Worm (Caenorhabditis elegans) whole organism, young adult: ENCODE data around the gene appg-1.
"Not testable (repeated sequence)": the region's sequence is repeated elsewhere in the genome, so short reads cannot be mapped to it uniquely, and the experiment has no call there.

Experiments used
- B0261.1 ChIP-seq: sonication (generic microtip); optimal IDR thresholded peaks from 2 replicates; lab custom pipeline; 2016; ENCODE audit warnings: mild to moderate bottlenecking, missing genetic modification characterization, moderate library complexity, missing compliant biosample characterization
- B0336.3 ChIP-seq: fragments of 200-800 bp; sonication (Bioruptor generic); IDR thresholded peaks from 2 replicates; pipeline ENCODE4 v1.3.6; 2022; ENCODE audit warnings: missing genetic modification characterization, missing compliant biosample characterization
- C17E4.6 ChIP-seq: fragments of 200-800 bp; sonication (Bioruptor generic); IDR thresholded peaks from 2 replicates; pipeline ENCODE4 v1.3.6; 2022; ENCODE audit warnings: missing genetic modification reagents, missing genetic modification characterization, missing compliant biosample characterization
- D2030.7 ChIP-seq: fragments of 200-800 bp; sonication (Bioruptor generic); IDR thresholded peaks from 2 replicates; pipeline ENCODE4 v1.3.6; 2022; ENCODE audit warnings: missing genetic modification reagents, missing genetic modification characterization, missing compliant biosample characterization
- F10E7.11 ChIP-seq: sonication (generic microtip); optimal IDR thresholded peaks from 2 replicates; lab custom pipeline; 2017; ENCODE audit warnings: mild to moderate bottlenecking, missing genetic modification characterization, moderate library complexity, missing compliant biosample characterization
- F33H1.4 ChIP-seq: fragments of 200-800 bp; sonication (Bioruptor generic); IDR thresholded peaks from 2 replicates; pipeline ENCODE4 v1.3.6; 2022; ENCODE audit warnings: missing genetic modification reagents, missing genetic modification characterization, missing compliant biosample characterization
- F39B2.1 ChIP-seq: fragments of 200-800 bp; sonication (Bioruptor generic); IDR thresholded peaks from 2 replicates; pipeline ENCODE4 v1.3.6; 2022; ENCODE audit warnings: missing genetic modification reagents, missing genetic modification characterization, missing compliant biosample characterization
- F55B11.4 ChIP-seq: sonication (generic microtip); optimal IDR thresholded peaks from 2 replicates; lab custom pipeline; 2016; ENCODE audit warnings: missing compliant biosample characterization, missing genetic modification characterization, borderline replicate concordance; ENCODE audit not compliant: insufficient read depth
- K11D2.4 ChIP-seq: fragments of 200-800 bp; sonication (Bioruptor generic); IDR thresholded peaks from 2 replicates; pipeline ENCODE4 v1.3.6; 2022; ENCODE audit warnings: missing genetic modification reagents, missing genetic modification characterization, missing compliant biosample characterization
- Y53G8AR.9 ChIP-seq: fragments of 200-800 bp; sonication (Bioruptor generic); conservative IDR thresholded peaks from 2 replicates; pipeline ENCODE4 v1.3.6; 2022; ENCODE audit warnings: missing genetic modification reagents, missing genetic modification characterization, missing compliant biosample characterization
- akir-1 ChIP-seq: fragments of 200-800 bp; sonication (Bioruptor generic); optimal IDR thresholded peaks from 2 replicates; lab custom pipeline; 2018; ENCODE audit warnings: mild to moderate bottlenecking, missing genetic modification characterization, moderate library complexity, missing compliant biosample characterization
- ama-1 ChIP-seq, 3 experiments: fragments of 150-350 bp in 1 of 3; sonication (generic microtip) in 2 of 3; optimal IDR thresholded peaks; 2 replicates each; lab custom pipeline; 2014 to 2018; ENCODE audit warnings: missing biosample characterization in 2 of 3, missing genetic modification characterization in 2 of 3, missing genetic modification reagents in 2 of 3
- atf-7 ChIP-seq: sonication (generic microtip); optimal IDR thresholded peaks from 2 replicates; lab custom pipeline; 2017; ENCODE audit warnings: mild to moderate bottlenecking, missing genetic modification characterization, missing compliant biosample characterization
- attf-3 ChIP-seq: fragments of 200-800 bp; sonication (Bioruptor generic); conservative IDR thresholded peaks from 2 replicates; pipeline ENCODE4 v1.3.6; 2022; ENCODE audit warnings: missing genetic modification reagents, missing genetic modification characterization, missing compliant biosample characterization
- bed-1 ChIP-seq: fragments of 200-800 bp; sonication (Bioruptor generic); IDR thresholded peaks from 2 replicates; pipeline ENCODE4 v1.3.6; 2022; ENCODE audit warnings: missing genetic modification reagents, missing genetic modification characterization, missing compliant biosample characterization
- cebp-1 ChIP-seq, 2 experiments: fragments of 200-800 bp in 1 of 2; sonication (Bioruptor generic) in 1 of 2; sonication (generic microtip) in 1 of 2; IDR thresholded peaks in 1 of 2; optimal IDR thresholded peaks in 1 of 2; 2 replicates each; pipeline versions ENCODE4 v1.3.6 to Lab custom; 2017 to 2022; ENCODE audit warnings: missing compliant biosample characterization in 2 of 2, missing genetic modification characterization in 2 of 2, mild to moderate bottlenecking in 1 of 2, missing genetic modification reagents in 1 of 2, moderate library complexity in 1 of 2
- cebp-2 ChIP-seq: fragments of 200-800 bp; sonication (Bioruptor generic); IDR thresholded peaks from 2 replicates; pipeline ENCODE4 v1.3.6; 2022; ENCODE audit warnings: missing genetic modification characterization, missing compliant biosample characterization
- ceh-27 ChIP-seq: fragments of 200-800 bp; sonication (Bioruptor generic); optimal IDR thresholded peaks from 2 replicates; lab custom pipeline; 2018; ENCODE audit warnings: mild to moderate bottlenecking, missing genetic modification characterization, moderate library complexity, missing compliant biosample characterization
- ceh-40 ChIP-seq: fragments of 200-800 bp; sonication (Bioruptor generic); IDR thresholded peaks from 2 replicates; pipeline ENCODE4 v1.3.6; 2022; ENCODE audit warnings: missing genetic modification characterization, missing compliant biosample characterization
- ceh-91 ChIP-seq: fragments of 200-800 bp; sonication (Bioruptor generic); IDR thresholded peaks from 2 replicates; pipeline ENCODE4 v1.3.6; 2022; ENCODE audit warnings: missing genetic modification reagents, missing genetic modification characterization, missing compliant biosample characterization
- die-1 ChIP-seq: sonication (generic microtip); optimal IDR thresholded peaks from 2 replicates; lab custom pipeline; 2016; ENCODE audit warnings: missing genotype, mild to moderate bottlenecking, missing genetic modification characterization, missing compliant biosample characterization
- dox-1 ChIP-seq: fragments of 200-800 bp; sonication (Bioruptor generic); IDR thresholded peaks from 2 replicates; pipeline ENCODE4 v1.3.6; 2022; ENCODE audit warnings: missing genetic modification reagents, missing genetic modification characterization, missing compliant biosample characterization
- egl-44 ChIP-seq: fragments of 200-800 bp; sonication (Bioruptor generic); IDR thresholded peaks from 2 replicates; pipeline ENCODE4 v1.3.6; 2022; ENCODE audit warnings: missing genetic modification reagents, missing genetic modification characterization, missing compliant biosample characterization
- egrh-3 ChIP-seq: fragments of 200-800 bp; sonication (Bioruptor generic); IDR thresholded peaks from 2 replicates; pipeline ENCODE4 v1.3.6; 2022; ENCODE audit warnings: missing genetic modification reagents, missing genetic modification characterization, missing compliant biosample characterization
- ekl-4 ChIP-seq: fragments of 200-800 bp; sonication (Bioruptor generic); IDR thresholded peaks from 2 replicates; pipeline ENCODE4 v1.3.6; 2022; ENCODE audit warnings: missing genetic modification reagents, missing genetic modification characterization, missing compliant biosample characterization
- fkh-3 ChIP-seq: sonication (generic microtip); optimal IDR thresholded peaks from 2 replicates; lab custom pipeline; 2016; ENCODE audit warnings: mild to moderate bottlenecking, missing genetic modification characterization, missing compliant biosample characterization
- gei-17 ChIP-seq: fragments of 200-800 bp; sonication (Bioruptor generic); optimal IDR thresholded peaks from 2 replicates; lab custom pipeline; 2018; ENCODE audit warnings: mild to moderate bottlenecking, missing genetic modification characterization, missing compliant biosample characterization
- hlh-26 ChIP-seq: fragments of 200-800 bp; sonication (Bioruptor generic); conservative IDR thresholded peaks from 2 replicates; pipeline ENCODE4 v1.3.6; 2022; ENCODE audit warnings: missing genetic modification reagents, missing genetic modification characterization, missing compliant biosample characterization
- hmg-1.2 ChIP-seq: fragments of 200-800 bp; sonication (Bioruptor generic); IDR thresholded peaks from 2 replicates; pipeline ENCODE4 v1.3.6; 2022; ENCODE audit warnings: missing genetic modification reagents, missing genetic modification characterization, missing compliant biosample characterization
- lin-26 ChIP-seq: fragments of 200-800 bp; sonication (Bioruptor generic); IDR thresholded peaks from 2 replicates; pipeline ENCODE4 v1.3.6; 2022; ENCODE audit warnings: missing genetic modification reagents, missing genetic modification characterization, missing compliant biosample characterization
- lin-40 ChIP-seq: sonication (generic microtip); optimal IDR thresholded peaks from 2 replicates; lab custom pipeline; 2016; ENCODE audit warnings: missing genetic modification characterization, mild to moderate bottlenecking, missing compliant biosample characterization, missing genotype, missing genetic modification reagents
- lin-54 ChIP-seq: fragments of 200-800 bp; sonication (Bioruptor generic); optimal IDR thresholded peaks from 2 replicates; lab custom pipeline; 2018; ENCODE audit warnings: mild to moderate bottlenecking, missing genetic modification characterization, missing compliant biosample characterization
- lsl-1 ChIP-seq: fragments of 200-800 bp; sonication (Bioruptor generic); optimal IDR thresholded peaks from 2 replicates; lab custom pipeline; 2018; ENCODE audit warnings: mild to moderate bottlenecking, missing genetic modification characterization, moderate library complexity, missing compliant biosample characterization
- madf-6 ChIP-seq: fragments of 200-800 bp; sonication (Bioruptor generic); IDR thresholded peaks from 2 replicates; pipeline ENCODE4 v1.3.6; 2022; ENCODE audit warnings: missing genetic modification reagents, missing genetic modification characterization, missing compliant biosample characterization
- madf-8 ChIP-seq: fragments of 200-800 bp; sonication (Bioruptor generic); conservative IDR thresholded peaks from 2 replicates; pipeline ENCODE4 v1.3.6; 2022; ENCODE audit warnings: missing genetic modification reagents, missing genetic modification characterization, missing compliant biosample characterization
- mel-28 ChIP-seq: sonication (generic microtip); optimal IDR thresholded peaks from 2 replicates; lab custom pipeline; 2016; ENCODE audit warnings: borderline replicate concordance, mild to moderate bottlenecking, missing genetic modification characterization, missing compliant biosample characterization
- nhr-179 ChIP-seq: sonication (generic microtip); optimal IDR thresholded peaks from 2 replicates; lab custom pipeline; 2016; ENCODE audit warnings: mild to moderate bottlenecking, missing genetic modification characterization, missing compliant biosample characterization
- nhr-90 ChIP-seq: sonication (generic microtip); optimal IDR thresholded peaks from 2 replicates; lab custom pipeline; 2016; ENCODE audit warnings: missing genotype, mild to moderate bottlenecking, missing genetic modification characterization, missing compliant biosample characterization
- pbrm-1 ChIP-seq: fragments of 200-800 bp; sonication (Bioruptor generic); IDR thresholded peaks from 2 replicates; pipeline ENCODE4 v1.3.6; 2022; ENCODE audit warnings: missing genetic modification reagents, missing genetic modification characterization, missing compliant biosample characterization
- rpc-1 ChIP-seq, 2 experiments: fragments of 150-350 bp in 1 of 2; sonication (generic microtip) in 1 of 2; optimal IDR thresholded peaks; 2 replicates each; lab custom pipeline; 2014 to 2018; ENCODE audit warnings: missing biosample characterization in 1 of 2, missing genetic modification characterization in 1 of 2, missing genetic modification reagents in 1 of 2, missing genotype in 1 of 2
- snpc-3.4 ChIP-seq: sonication (generic microtip); optimal IDR thresholded peaks from 2 replicates; lab custom pipeline; 2017; ENCODE audit warnings: missing genetic modification characterization, mild to moderate bottlenecking, missing compliant biosample characterization, antibody characterized with exemption, moderate library complexity, missing genotype, missing genetic modification reagents
- tbp1 ChIP-seq: fragments of 200-800 bp; sonication (Bioruptor generic); optimal IDR thresholded peaks from 2 replicates; lab custom pipeline; 2018; ENCODE audit warnings: mild to moderate bottlenecking, missing genetic modification characterization, missing compliant biosample characterization
- tlf-1 ChIP-seq: fragments of 200-800 bp; sonication (Bioruptor generic); optimal IDR thresholded peaks from 2 replicates; lab custom pipeline; 2018; ENCODE audit warnings: mild to moderate bottlenecking, missing genetic modification characterization, missing compliant biosample characterization
- ztf-18 ChIP-seq: sonication (generic microtip); optimal IDR thresholded peaks from 2 replicates; lab custom pipeline; 2016; ENCODE audit warnings: missing genotype, mild to moderate bottlenecking, missing genetic modification characterization, missing compliant biosample characterization

The appg-1 gene

ce11 chrII:10300954-10301353 is 24.9 kb upstream of the appg-1 start, which contains the start of gene mdt-22 (continued):
- TF ChIP-seq nhr-179: no peak
- no peak for TF ChIP-seq F39B2.1 (GFP tag; lab: Robert Waterston, UW)
- no peak for TF ChIP-seq hlh-26 (GFP tag; lab: Robert Waterston, UW)
- peak; percentile 96 for TF ChIP-seq lin-54 (GFP tag; lab: Kevin White, UChicago)
- TF ChIP-seq madf-8 (GFP tag; lab: Robert Waterston, UW): peak; percentile 28; the same call in 1 of the 2 replicates
- peak; percentile 65 for TF ChIP-seq lin-40
- peak; percentile 25 for TF ChIP-seq die-1
- peak; percentile 64 for TF ChIP-seq lsl-1 (GFP tag; lab: Kevin White, UChicago)
- peak; percentile 64 for TF ChIP-seq ceh-27 (GFP tag; lab: Kevin White, UChicago)

- TF ChIP-seq ztf-18 (tag; lab: Kevin White, UChicago) (peak; percentile 14), dox-1 (peak; percentile 13; the same call in 1 of the 2 replicates), ceh-91 (GFP tag; lab: Robert Waterston, UW) (0 out of 2 replicates have a peak, but pooled peaks have one; percentile 31), lin-26 (peak; percentile 73; the same call in 1 of the 2 replicates), cebp-2 (GFP tag; lab: Robert Waterston, UW) (0 out of 2 replicates have a peak, but pooled peaks have one; percentile 61), egl-44 (GFP tag; lab: Robert Waterston, UW) (peak; percentile 26; the same call in 1 of the 2 replicates), cebp-1 (tag; optimal IDR thresholded peaks at IDR 0.05; lab: Kevin White, UChicago) (peak; percentile 1), attf-3 (GFP tag; lab: Robert Waterston, UW) (0 out of 2 replicates have a peak, but pooled peaks have one; percentile 19), D2030.7 (peak; percentile 33; the same call in 1 of the 2 replicates), hmg-1.2 (GFP tag; lab: Robert Waterston, UW) (peak; percentile 34; the same call in 1 of the 2 replicates), tbp1 (peak; percentile 83), nhr-90 (tag; lab: Kevin White, UChicago) (peak; percentile 30), ekl-4 (0 out of 2 replicates have a peak, but pooled peaks have one; percentile 16), rpc-1 (optimal IDR thresholded peaks at IDR 0.05; lab: Kevin White, UChicago) (peak; percentile 52), rpc-1 (tag; optimal IDR thresholded peaks at IDR 0.05; lab: Kevin White, UChicago) (peak; percentile 72), B0261.1 (tag; lab: Kevin White, UChicago) (peak; percentile 58), C17E4.6 (GFP tag; lab: Robert Waterston, UW) (0 out of 2 replicates have a peak, but pooled peaks have one; percentile 5), F33H1.4 (GFP tag; lab: Robert Waterston, UW) (peak; percentile 26; the same call in 1 of the 2 replicates), madf-6 (GFP tag; lab: Robert Waterston, UW) (peak; percentile 59), egrh-3 (peak; percentile 41), pbrm-1 (GFP tag; lab: Robert Waterston, UW) (peak; percentile 34; the same call in 1 of the 2 replicates)
- not testable (repeated sequence) for TF ChIP-seq cebp-1 (GFP tag; IDR thresholded peaks at IDR 0.05; lab: Robert Waterston, UW)
Observed at ce11 chrII:10302141-10302574, 23.7 kb upstream of the appg-1 start.

ce11 chrII:10302646-10303045 is 23.2 kb upstream of the appg-1 start, which contains the start of gene clpp-1:
Gene clpp-1 (minus strand): TSS chrII:10302842.
- TF ChIP-seq atf-7 (tag; lab: Kevin White, UChicago) (peak; percentile 74), Y53G8AR.9 (GFP tag; lab: Robert Waterston, UW) (peak; percentile 50; the same call in 1 of the 2 replicates), K11D2.4 (GFP tag; lab: Robert Waterston, UW) (0 out of 2 replicates have a peak, but pooled peaks have one; percentile 14), akir-1 (GFP tag; lab: Kevin White, UChicago) (no peak), F55B11.4 (tag; lab: Kevin White, UChicago) (no peak), fkh-3 (tag; lab: Kevin White, UChicago) (no peak), ama-1 (optimal IDR thresholded peaks at IDR 0.05; lab: Kevin White, UChicago) (peak; percentile 35), ama-1 (GFP tag; optimal IDR thresholded peaks at IDR 0.05; lab: Kevin White, UChicago) (no peak), tlf-1 (GFP tag; lab: Kevin White, UChicago) (peak; percentile 31), ceh-40 (no peak), B0336.3 (GFP tag; lab: Robert Waterston, UW) (peak; percentile 23; the same call in 1 of the 2 replicates), lin-54 (GFP tag; lab: Kevin White, UChicago) (peak; percentile 17), mel-28 (tag; lab: Kevin White, UChicago) (peak; percentile 39), bed-1 (GFP tag; lab: Robert Waterston, UW) (0 out of 2 replicates have a peak, but pooled peaks have one; percentile 7), snpc-3.4 (tag; lab: Kevin White, UChicago) (peak; percentile 5), gei-17 (peak; percentile 12), F10E7.11 (tag; lab: Kevin White, UChicago) (peak; percentile 2)
